Fruit fly (Drosophila melanogaster): ENCODE data around the gene Phb1.

dm6 chr2L:19161307-19161999 is 37.8 kb upstream of the Phb1 start:
- no peak for TF ChIP-seq CTCF (optimal IDR thresholded peaks at IDR 0.05)
- TF ChIP-seq CG8478 (optimal IDR thresholded peaks at IDR 0.05), result no peak
